Worm (Caenorhabditis elegans): ENCODE data around the gene F16B4.6.
A peak's percentile ranks its signal among the peaks of the same experiment; 100 is the strongest.

F16B4.6 gene

ce11 chrV:1626720-1627119 lies 39.7 kb downstream of the F16B4.6 start, which contains the start of gene nhr-237:
nhr-237 (minus strand) TSS chrV:1626820.
- TF ChIP-seq Y95B8A.8 (GFP tag; IDR thresholded peaks at IDR 0.05) (no peak), nfya-2 (GFP tag; IDR thresholded peaks at IDR 0.05) (no peak), mcd-1 (GFP tag; IDR thresholded peaks at IDR 0.05) (no peak), aptf-2 (GFP tag; conservative IDR thresholded peaks at IDR 0.05) (no peak), bed-1 (GFP tag; IDR thresholded peaks at IDR 0.05) (no peak), egrh-3 (GFP tag; IDR thresholded peaks at IDR 0.05) (no peak), ceh-79 (tag; optimal IDR thresholded peaks at IDR 0.05) (no peak), dpff-1 (tag; optimal IDR thresholded peaks at IDR 0.05) (no peak), ceh-40 (GFP tag; IDR thresholded peaks at IDR 0.05) (no peak), him-1 (tag; optimal IDR thresholded peaks at IDR 0.05) (no peak), cebp-2 (GFP tag; IDR thresholded peaks at IDR 0.05) (no peak), atf-7 (tag; optimal IDR thresholded peaks at IDR 0.05) (no peak), Y79H2A.3 (GFP tag; conservative IDR thresholded peaks at IDR 0.05) (no peak), madf-3 (GFP tag; IDR thresholded peaks at IDR 0.05) (no peak), pbrm-1 (GFP tag; IDR thresholded peaks at IDR 0.05) (no peak)

ce11 chrV:1627269-1627668 lies 40.3 kb downstream of the F16B4.6 start:
- TF ChIP-seq nfya-1 (tag; optimal IDR thresholded peaks at IDR 0.05; ENCODE audit: borderline replicate concordance, insufficient read depth) (no peak), die-1 (tag; optimal IDR thresholded peaks at IDR 0.05) (no peak), lin-26 (GFP tag; IDR thresholded peaks at IDR 0.05) (peak; percentile 40; the same call in 1 of the 2 replicates), lin-40 (tag; optimal IDR thresholded peaks at IDR 0.05) (peak; percentile 22), Y53G8AR.9 (GFP tag; conservative IDR thresholded peaks at IDR 0.05) (0 out of 2 replicates have a peak, but pooled peaks have one; percentile 25)

ce11 chrV:1629329-1629728 lies 42.3 kb downstream of the F16B4.6 start, which contains the start of gene nhr-238:
nhr-238 (minus strand) TSS chrV:1629432.
- TF ChIP-seq ztf-28 (GFP tag; IDR thresholded peaks at IDR 0.05): no peak

ce11 chrV:1631148-1631547 lies 44.1 kb downstream of the F16B4.6 start, which contains the start of gene Y46H3D.8:
Y46H3D.8 (minus strand) TSS chrV:1631248.
- TF ChIP-seq hlh-26 (GFP tag; conservative IDR thresholded peaks at IDR 0.05): no peak
- no peak for TF ChIP-seq F57A8.1 (GFP tag; optimal IDR thresholded peaks at IDR 0.05)
- no peak for TF ChIP-seq lag-1 (GFP tag; IDR thresholded peaks at IDR 0.05)
- no peak for TF ChIP-seq egl-18 (GFP tag; IDR thresholded peaks at IDR 0.05)
- TF ChIP-seq akir-1 (GFP tag; optimal IDR thresholded peaks at IDR 0.05): no peak
- TF ChIP-seq snpc-1.3 (tag; optimal IDR thresholded peaks at IDR 0.05; ENCODE audit: insufficient read depth): no peak
- no peak for TF ChIP-seq cebp-1 (GFP tag; IDR thresholded peaks at IDR 0.05)
- no peak for TF ChIP-seq cebp-1 (tag; optimal IDR thresholded peaks at IDR 0.05)
- no peak for TF ChIP-seq repo-1 (tag; optimal IDR thresholded peaks at IDR 0.05)
- TF ChIP-seq bed-1 (GFP tag; IDR thresholded peaks at IDR 0.05): no peak
- no peak for TF ChIP-seq tbp1 (GFP tag; optimal IDR thresholded peaks at IDR 0.05)
- no peak for TF ChIP-seq sdz-38 (tag; optimal IDR thresholded peaks at IDR 0.05)
- TF ChIP-seq Y95B8A.8 (GFP tag; IDR thresholded peaks at IDR 0.05): no peak
- no peak for TF ChIP-seq nfya-1 (tag; optimal IDR thresholded peaks at IDR 0.05; ENCODE audit: borderline replicate concordance, insufficient read depth)
- no peak for TF ChIP-seq hrde-1 (tag; optimal IDR thresholded peaks at IDR 0.05; ENCODE audit: borderline replicate concordance)

- no peak for TF ChIP-seq Y95B8A.8 (GFP tag; IDR thresholded peaks at IDR 0.05)
- no peak for TF ChIP-seq ztf-6 (GFP tag; IDR thresholded peaks at IDR 0.05)
- TF ChIP-seq madf-8 (GFP tag; conservative IDR thresholded peaks at IDR 0.05): no peak
- no peak for TF ChIP-seq bed-2 (GFP tag; IDR thresholded peaks at IDR 0.05)
- TF ChIP-seq tlf-1 (GFP tag; optimal IDR thresholded peaks at IDR 0.05): no peak
- no peak for TF ChIP-seq B0035.1 (tag; optimal IDR thresholded peaks at IDR 0.05)
- TF ChIP-seq mxl-1 (tag; optimal IDR thresholded peaks at IDR 0.05): no peak
- TF ChIP-seq rpc-1 (optimal IDR thresholded peaks at IDR 0.05): no peak
- no peak for TF ChIP-seq rpc-1 (tag; optimal IDR thresholded peaks at IDR 0.05)
- no peak for TF ChIP-seq F57A8.1 (GFP tag; optimal IDR thresholded peaks at IDR 0.05)
- no peak for TF ChIP-seq egl-44 (GFP tag; IDR thresholded peaks at IDR 0.05)
- TF ChIP-seq chd-7 (tag; optimal IDR thresholded peaks at IDR 0.05): no peak
- no peak for TF ChIP-seq sea-2 (GFP tag; IDR thresholded peaks at IDR 0.05)
These were observed 44.7 kb downstream of the F16B4.6 start, which contains the start of gene irld-17 for ce11 chrV:1631717-1632116. irld-17 (plus strand) TSS chrV:1632017.

Measured in whole organism, young adult.